Fruit fly (Drosophila melanogaster): Measurements from ENCODE around the gene Asciz.

Asciz gene

DNA sequence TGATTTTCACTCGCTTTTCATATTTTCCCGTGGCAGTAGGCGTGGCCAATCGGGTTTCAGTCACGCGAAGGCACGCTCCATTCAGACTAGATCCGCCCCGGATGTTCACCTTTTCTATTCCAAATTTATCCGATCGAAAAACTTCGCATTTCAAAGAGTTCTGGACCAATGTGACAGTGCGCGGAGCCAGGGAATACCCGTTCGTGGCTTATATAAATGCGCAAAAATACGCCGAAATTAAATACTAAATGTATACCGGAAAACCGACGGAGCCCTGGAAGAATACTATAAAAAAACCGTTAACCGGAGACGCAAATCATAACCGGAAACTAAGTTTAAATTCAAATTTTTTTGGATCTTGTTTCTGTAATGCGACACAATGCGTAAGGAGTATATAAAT lies 38.5 kb downstream of the Asciz start, which contains the start of gene promL (continued):
- peak; percentile 27 for TF ChIP-seq CG5245 (GFP tag; optimal IDR thresholded peaks at IDR 0.05)
- peak; percentile 39 for TF ChIP-seq CG3407 (GFP tag; optimal IDR thresholded peaks at IDR 0.05)
- TF ChIP-seq CG18764 (GFP tag; optimal IDR thresholded peaks at IDR 0.05): peak; percentile 12
- TF ChIP-seq CG10979 (tag; optimal IDR thresholded peaks at IDR 0.05): peak; percentile 45
- peak; percentile 85 for TF ChIP-seq CG33213 (GFP tag; optimal IDR thresholded peaks at IDR 0.05)
- TF ChIP-seq CG31365 (tag; optimal IDR thresholded peaks at IDR 0.05): peak; percentile 37
- peak; percentile 53 for TF ChIP-seq Dek (tag; optimal IDR thresholded peaks at IDR 0.05)
- peak; percentile 95 for TF ChIP-seq Med (GFP tag)
- peak; percentile 47 for TF ChIP-seq Sry-δ (GFP tag; optimal IDR thresholded peaks at IDR 0.05)
- TF ChIP-seq HHEX (GFP tag; optimal IDR thresholded peaks at IDR 0.05): peak; percentile 69
- TF ChIP-seq Stat92E (GFP tag; optimal IDR thresholded peaks at IDR 0.05): peak in 1 of 3 experiments; percentile 86
- peak; percentile 32; the same call in 1 of the 2 replicates for TF ChIP-seq Ptx1 (GFP tag; IDR thresholded peaks at IDR 0.05)
- TF ChIP-seq Aef1 (GFP tag; IDR thresholded peaks at IDR 0.05): no peak
- peak; percentile 12 for TF ChIP-seq zen (tag; optimal IDR thresholded peaks at IDR 0.05)
- no peak for TF ChIP-seq C15 (GFP tag; IDR thresholded peaks at IDR 0.05)
- TF ChIP-seq pita (GFP tag; optimal IDR thresholded peaks at IDR 0.05): peak; percentile 28
- TF ChIP-seq Neu2 (GFP tag; optimal IDR thresholded peaks at IDR 0.05; ENCODE audit: borderline replicate concordance): no peak
- no peak for TF ChIP-seq sna (GFP tag; IDR thresholded peaks at IDR 0.05; ENCODE audit: partially characterized antibody)
- TF ChIP-seq maf-S (GFP tag; optimal IDR thresholded peaks at IDR 0.05): peak; percentile 40
- no peak for TF ChIP-seq CG14667 (GFP tag; IDR thresholded peaks at IDR 0.05)
- peak; percentile 75 for TF ChIP-seq sens (GFP tag)
- peak; percentile 63 for TF ChIP-seq CG8924 (tag; optimal IDR thresholded peaks at IDR 0.05)
- no peak for TF ChIP-seq toy (GFP tag; IDR thresholded peaks at IDR 0.05)
- TF ChIP-seq Scr (GFP tag; IDR thresholded peaks at IDR 0.05; ENCODE audit: partially characterized antibody): peak; percentile 17; the same call in 1 of the 2 replicates
- TF ChIP-seq Rx (GFP tag; IDR thresholded peaks at IDR 0.05): no peak
- peak; percentile 19 for TF ChIP-seq odd (GFP tag; optimal IDR thresholded peaks at IDR 0.05)
- peak; percentile 54 for TF ChIP-seq lbe (GFP tag; optimal IDR thresholded peaks at IDR 0.05)
- TF ChIP-seq abd-A (tag; optimal IDR thresholded peaks at IDR 0.05): no peak
- TF ChIP-seq pros (GFP tag; optimal IDR thresholded peaks at IDR 0.05): no peak
- TF ChIP-seq tll (GFP tag; optimal IDR thresholded peaks at IDR 0.05): no peak
- TF ChIP-seq aop (GFP tag; IDR thresholded peaks at IDR 0.05): no peak
- TF ChIP-seq GATAe (GFP tag; conservative IDR thresholded peaks at IDR 0.05): no peak
- peak; percentile 82 for TF ChIP-seq E2f2 (GFP tag; IDR thresholded peaks at IDR 0.05)
- peak; percentile 15 for TF ChIP-seq CG3838 (GFP tag; optimal IDR thresholded peaks at IDR 0.05)
- TF ChIP-seq dmrt11E (tag; optimal IDR thresholded peaks at IDR 0.05): peak; percentile 40
- no peak for TF ChIP-seq ro (GFP tag; IDR thresholded peaks at IDR 0.05)
- TF ChIP-seq CG2712 (tag; optimal IDR thresholded peaks at IDR 0.05): peak; percentile 64
- TF ChIP-seq stc (GFP tag; IDR thresholded peaks at IDR 0.05): no peak
- TF ChIP-seq kah (GFP tag; optimal IDR thresholded peaks at IDR 0.05): no peak
- TF ChIP-seq Ets97D (GFP tag; optimal IDR thresholded peaks at IDR 0.05): peak; percentile 98
- no peak for TF ChIP-seq Drgx (GFP tag; IDR thresholded peaks at IDR 0.05)
- peak; percentile 18 to 52 for TF ChIP-seq Hr51 (GFP tag; optimal IDR thresholded peaks at IDR 0.05)
- no peak for TF ChIP-seq CG32772 (GFP tag; IDR thresholded peaks at IDR 0.05)
- TF ChIP-seq mirr (GFP tag; optimal IDR thresholded peaks at IDR 0.05): peak; percentile 47
- TF ChIP-seq CkIIα-i1 (GFP tag; IDR thresholded peaks at IDR 0.05): no peak
- peak; percentile 64 for TF ChIP-seq CG18619 (GFP tag; optimal IDR thresholded peaks at IDR 0.05)
- TF ChIP-seq lov (optimal IDR thresholded peaks at IDR 0.05): no peak
- TF ChIP-seq lov (GFP tag; IDR thresholded peaks at IDR 0.05): peak; percentile 61; the same call in 2 of the 3 replicates
- TF ChIP-seq CG8089 (GFP tag; optimal IDR thresholded peaks at IDR 0.05): no peak
- TF ChIP-seq CG17186 (GFP tag; optimal IDR thresholded peaks at IDR 0.05): peak; percentile 77
- peak; percentile 33; the same call in 1 of the 2 replicates for TF ChIP-seq CG14014 (GFP tag; IDR thresholded peaks at IDR 0.05)
